Fruit fly (Drosophila melanogaster): ENCODE measurements around the gene GluProRS.
A peak's percentile ranks its signal among the peaks of the same experiment; 100 is the strongest.

Gene GluProRS

dm6 chr3R:23995460-23995859 lies 37.3 kb upstream of the GluProRS start, which contains the start of gene CG33108:
Gene CG33108 (plus strand): TSS chr3R:23995659.
- no peak for TF ChIP-seq CG8301 (tag; optimal IDR thresholded peaks at IDR 0.05)
- no peak for TF ChIP-seq Pif1B (GFP tag; optimal IDR thresholded peaks at IDR 0.05)
- TF ChIP-seq CG15710 (tag; optimal IDR thresholded peaks at IDR 0.05): no peak
- TF ChIP-seq Snoo (tag; optimal IDR thresholded peaks at IDR 0.05): no peak
- no peak for TF ChIP-seq fd96Ca (GFP tag; IDR thresholded peaks at IDR 0.05)
- TF ChIP-seq CG17806 (tag; optimal IDR thresholded peaks at IDR 0.05): no peak

DNA sequence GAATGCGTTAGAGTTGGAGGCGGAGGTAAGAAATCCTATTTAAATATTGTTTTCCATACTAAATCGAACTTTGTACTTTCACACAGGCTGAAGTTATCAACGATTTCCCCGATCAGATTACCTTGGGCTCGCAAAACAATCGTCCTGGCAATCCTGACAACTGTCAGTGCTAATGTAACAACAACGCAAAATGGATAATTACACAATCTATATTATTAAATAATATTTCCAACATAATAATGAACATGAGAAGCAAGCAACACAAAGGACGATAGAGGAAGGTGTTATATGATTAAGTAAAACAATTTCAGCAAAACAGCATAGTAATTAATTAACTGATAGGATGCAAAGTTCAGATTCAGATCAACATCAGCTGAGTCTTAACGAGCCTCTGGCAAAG lies 36.4 kb upstream of the GluProRS start:
- TF ChIP-seq Ets98B (GFP tag; IDR thresholded peaks at IDR 0.05) (no peak), CG32121 (GFP tag; IDR thresholded peaks at IDR 0.05) (no peak), EcR (GFP tag; optimal IDR thresholded peaks at IDR 0.05) (no peak), Snoo (tag; optimal IDR thresholded peaks at IDR 0.05) (no peak), CG8159 (tag; optimal IDR thresholded peaks at IDR 0.05) (no peak), CG17806 (tag; optimal IDR thresholded peaks at IDR 0.05) (no peak), CG34367 (tag; optimal IDR thresholded peaks at IDR 0.05) (no peak)

- peak; percentile 48 for TF ChIP-seq EcR (GFP tag; optimal IDR thresholded peaks at IDR 0.05)
- no peak for TF ChIP-seq CG8159 (tag; optimal IDR thresholded peaks at IDR 0.05)
- TF ChIP-seq Snoo (tag; optimal IDR thresholded peaks at IDR 0.05): peak; percentile 9
- no peak for TF ChIP-seq CG17806 (tag; optimal IDR thresholded peaks at IDR 0.05)
- peak; percentile 7 for TF ChIP-seq CG15710 (tag; optimal IDR thresholded peaks at IDR 0.05)
- TF ChIP-seq CG34367 (tag; optimal IDR thresholded peaks at IDR 0.05): peak; percentile 5
- peak; percentile 28 for TF ChIP-seq CG32121 (GFP tag; IDR thresholded peaks at IDR 0.05)
- TF ChIP-seq CG12605 (GFP tag; IDR thresholded peaks at IDR 0.05): peak; percentile 41
- TF ChIP-seq Pif1B (GFP tag; optimal IDR thresholded peaks at IDR 0.05): no peak
- TF ChIP-seq D1 (tag; optimal IDR thresholded peaks at IDR 0.05): no peak
- TF ChIP-seq fd96Ca (GFP tag; IDR thresholded peaks at IDR 0.05): peak; percentile 47; the same call in 1 of the 3 replicates
- TF ChIP-seq Ets98B (GFP tag; IDR thresholded peaks at IDR 0.05): peak; percentile 34; the same call in 1 of the 2 replicates
- peak; percentile 68 for TF ChIP-seq gl (tag; optimal IDR thresholded peaks at IDR 0.05)
- peak; percentile 54; the same call in 2 of the 3 replicates for TF ChIP-seq CG4496 (GFP tag; IDR thresholded peaks at IDR 0.05)
- peak; percentile 11 for TF ChIP-seq CG8301 (tag; optimal IDR thresholded peaks at IDR 0.05)
Observed at dm6 chr3R:23992823-23993797, 34.9 kb upstream of the GluProRS start, which contains the start of the genes Epp and Rab7. Gene Epp (minus strand): TSS chr3R:23992916. Gene Rab7 (plus strand): TSS chr3R:23993008.

DNA sequence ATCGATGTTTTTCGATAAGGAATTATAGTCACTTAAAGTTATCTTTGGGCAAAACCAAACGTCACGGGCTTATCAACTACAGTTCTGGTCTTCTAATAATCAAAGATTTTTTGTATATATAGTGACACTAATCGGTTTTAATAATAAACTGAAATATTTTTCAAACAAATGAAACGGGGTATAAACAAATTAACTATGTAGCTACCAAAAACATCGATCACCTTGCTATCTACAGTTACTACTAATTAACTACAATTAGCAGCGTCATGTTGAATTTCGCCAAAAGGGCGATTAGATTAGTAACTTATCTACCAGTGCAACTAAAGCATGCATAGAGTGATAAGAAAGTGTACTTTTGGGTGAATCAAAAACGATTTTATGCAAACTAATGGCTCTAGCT lies 33.2 kb upstream of the GluProRS start:
- TF ChIP-seq CG17806 (tag; optimal IDR thresholded peaks at IDR 0.05) (no peak), CG9948 (tag; optimal IDR thresholded peaks at IDR 0.05) (no peak), CG12605 (GFP tag; IDR thresholded peaks at IDR 0.05) (no peak), CG14655 (GFP tag; optimal IDR thresholded peaks at IDR 0.05) (no peak), CG8159 (tag; optimal IDR thresholded peaks at IDR 0.05) (no peak), CG8301 (tag; optimal IDR thresholded peaks at IDR 0.05) (no peak), CG13204 (GFP tag; optimal IDR thresholded peaks at IDR 0.05) (no peak), CG32121 (GFP tag; IDR thresholded peaks at IDR 0.05) (no peak), Pif1B (GFP tag; optimal IDR thresholded peaks at IDR 0.05) (no peak), rn (GFP tag; IDR thresholded peaks at IDR 0.05) (no peak), CG34367 (tag; optimal IDR thresholded peaks at IDR 0.05) (no peak), Pif1A (GFP tag; optimal IDR thresholded peaks at IDR 0.05) (no peak)

dm6 chr3R:23986479-23986930 lies 28.3 kb upstream of the GluProRS start, which contains the start of the genes CG13603 and CG5902:
Gene CG13603 (minus strand): TSS chr3R:23986569.
Gene CG5902 (plus strand): TSS chr3R:23986642.
- TF ChIP-seq CG32121 (GFP tag; IDR thresholded peaks at IDR 0.05) (peak; percentile 42; the same call in 1 of the 2 replicates), EcR (GFP tag; optimal IDR thresholded peaks at IDR 0.05) (peak; percentile 70), gl (tag; optimal IDR thresholded peaks at IDR 0.05) (peak; percentile 48), Pif1A (GFP tag; optimal IDR thresholded peaks at IDR 0.05) (no peak), CG13204 (GFP tag; optimal IDR thresholded peaks at IDR 0.05) (no peak), CG10348 (GFP tag; IDR thresholded peaks at IDR 0.05) (no peak), CG15710 (tag; optimal IDR thresholded peaks at IDR 0.05) (peak; percentile 16), rn (GFP tag; IDR thresholded peaks at IDR 0.05) (0 out of 2 replicates have a peak, but pooled peaks have one; percentile 8), CG34367 (tag; optimal IDR thresholded peaks at IDR 0.05) (no peak), D1 (tag; optimal IDR thresholded peaks at IDR 0.05) (no peak), fd96Ca (GFP tag; IDR thresholded peaks at IDR 0.05) (peak; percentile 57; the same call in 1 of the 3 replicates), Ets98B (GFP tag; IDR thresholded peaks at IDR 0.05) (peak; percentile 30), CG9948 (tag; optimal IDR thresholded peaks at IDR 0.05) (no peak)

dm6 chr3R:23981645-23982044 lies 23.5 kb upstream of the GluProRS start:
- TF ChIP-seq fd96Ca (GFP tag; IDR thresholded peaks at IDR 0.05) (no peak), CG34367 (tag; optimal IDR thresholded peaks at IDR 0.05) (no peak), CG8301 (tag; optimal IDR thresholded peaks at IDR 0.05) (no peak), D1 (tag; optimal IDR thresholded peaks at IDR 0.05) (no peak), CG13204 (GFP tag; optimal IDR thresholded peaks at IDR 0.05) (no peak), CG15710 (tag; optimal IDR thresholded peaks at IDR 0.05) (no peak), Snoo (tag; optimal IDR thresholded peaks at IDR 0.05) (no peak), CG10348 (GFP tag; IDR thresholded peaks at IDR 0.05) (no peak), CG9948 (tag; optimal IDR thresholded peaks at IDR 0.05) (no peak), CG12605 (GFP tag; IDR thresholded peaks at IDR 0.05) (no peak), CG32121 (GFP tag; IDR thresholded peaks at IDR 0.05) (no peak)

All from whole organism, pupa.